Worm (Caenorhabditis elegans) whole organism, L2 larva: ENCODE measurements around the gene F54F2.7.

ENCODE experiments used
- C34F6.9 ChIP-seq: fragments of 150-350 bp; optimal IDR thresholded peaks from 2 replicates; lab custom pipeline; 2014; ENCODE audit warnings: missing biosample characterization, missing genetic modification characterization
- F13H6.1 ChIP-seq: sonication (generic microtip); optimal IDR thresholded peaks from 2 replicates; lab custom pipeline; 2016; ENCODE audit warnings: missing genetic modification characterization, missing compliant biosample characterization
- Y55F3AM.14 ChIP-seq: fragments of 200-800 bp; sonication (Bioruptor generic); optimal IDR thresholded peaks from 2 replicates; lab custom pipeline; 2018; ENCODE audit warnings: mild to moderate bottlenecking, missing genetic modification characterization, missing compliant biosample characterization
- ZK546.5 ChIP-seq: sonication (generic microtip); optimal IDR thresholded peaks from 2 replicates; lab custom pipeline; 2017; ENCODE audit warnings: missing biosample characterization, missing genetic modification characterization
- alr-1 ChIP-seq: fragments of 150-350 bp; optimal IDR thresholded peaks from 2 replicates; lab custom pipeline; 2014; ENCODE audit warnings: missing biosample characterization, missing genetic modification characterization
- ama-1 ChIP-seq: fragments of 150-350 bp; optimal IDR thresholded peaks from 2 replicates; lab custom pipeline; 2018; ENCODE audit warnings: inconsistent platforms
- blmp-1 ChIP-seq: sonication (generic microtip); optimal IDR thresholded peaks from 2 replicates; lab custom pipeline; 2017; ENCODE audit warnings: missing genetic modification characterization, mild to moderate bottlenecking, missing compliant biosample characterization, antibody characterized with exemption, moderate library complexity; ENCODE audit not compliant: insufficient read depth
- ceh-16 ChIP-seq: fragments of 150-350 bp; optimal IDR thresholded peaks from 2 replicates; lab custom pipeline; 2014; ENCODE audit warnings: missing biosample characterization, missing genetic modification characterization
- ceh-82 ChIP-seq: fragments of 150-350 bp; optimal IDR thresholded peaks from 2 replicates; lab custom pipeline; 2014; ENCODE audit warnings: missing biosample characterization, missing genetic modification characterization
- crh-2 ChIP-seq: sonication (generic microtip); optimal IDR thresholded peaks from 2 replicates; lab custom pipeline; 2017; ENCODE audit warnings: missing biosample characterization, missing genetic modification characterization
- dmd-4 ChIP-seq: sonication (generic microtip); optimal IDR thresholded peaks from 2 replicates; lab custom pipeline; 2017; ENCODE audit warnings: missing biosample characterization, missing genetic modification characterization
- egl-27 ChIP-seq: sonication (generic microtip); optimal IDR thresholded peaks from 3 replicates; lab custom pipeline; 2017; ENCODE audit warnings: missing biosample characterization, missing genetic modification reagents, missing genetic modification characterization
- elt-1 ChIP-seq: fragments of 150-350 bp; optimal IDR thresholded peaks from 2 replicates; lab custom pipeline; 2014; ENCODE audit warnings: missing biosample characterization, missing genetic modification characterization
- elt-3 ChIP-seq: sonication (generic microtip); optimal IDR thresholded peaks from 2 replicates; lab custom pipeline; 2017; ENCODE audit warnings: missing biosample characterization, missing genetic modification characterization
- fos-1 ChIP-seq: fragments of 150-350 bp; optimal IDR thresholded peaks from 2 replicates; lab custom pipeline; 2014; ENCODE audit warnings: missing biosample characterization, missing genetic modification characterization
- gmeb-1 ChIP-seq: fragments of 150-350 bp; optimal IDR thresholded peaks from 2 replicates; lab custom pipeline; 2014; ENCODE audit warnings: missing biosample characterization, missing genetic modification characterization
- lin-11 ChIP-seq: fragments of 150-350 bp; sonication (generic microtip); optimal IDR thresholded peaks from 2 replicates; lab custom pipeline; 2014; ENCODE audit warnings: missing biosample characterization, missing genetic modification characterization, inconsistent platforms, mixed read lengths
- lin-13 ChIP-seq: fragments of 150-350 bp; optimal IDR thresholded peaks from 2 replicates; lab custom pipeline; 2014; ENCODE audit warnings: missing biosample characterization, missing genetic modification reagents, missing genetic modification characterization
- lin-39 ChIP-seq: fragments of 150-350 bp; optimal IDR thresholded peaks from 2 replicates; lab custom pipeline; 2014; ENCODE audit warnings: missing biosample characterization, missing genetic modification reagents, missing genetic modification characterization
- lsy-2 ChIP-seq, 2 experiments: fragments of 150-350 bp in 1 of 2; sonication (generic microtip) in 1 of 2; optimal IDR thresholded peaks; 2 replicates each; lab custom pipeline; 2014 to 2017; ENCODE audit warnings: missing biosample characterization in 2 of 2, missing genetic modification characterization in 2 of 2
- mbf-1 ChIP-seq: sonication (generic microtip); optimal IDR thresholded peaks from 2 replicates; lab custom pipeline; 2017; ENCODE audit warnings: missing biosample characterization, missing genetic modification characterization
- mdl-1 ChIP-seq, 2 experiments: fragments of 150-350 bp in 1 of 2; sonication (generic microtip) in 1 of 2; optimal IDR thresholded peaks; 2 replicates each; lab custom pipeline; 2017; ENCODE audit warnings: missing biosample characterization in 2 of 2, missing genetic modification characterization in 2 of 2
- nhr-10 ChIP-seq: sonication (generic microtip); optimal IDR thresholded peaks from 2 replicates; lab custom pipeline; 2017; ENCODE audit warnings: missing biosample characterization, missing genetic modification characterization
- nhr-11 ChIP-seq: fragments of 150-350 bp; optimal IDR thresholded peaks from 2 replicates; lab custom pipeline; 2014; ENCODE audit warnings: missing biosample characterization, missing genetic modification characterization
- nhr-12 ChIP-seq: fragments of 150-350 bp; optimal IDR thresholded peaks from 2 replicates; lab custom pipeline; 2014; ENCODE audit warnings: missing biosample characterization, missing genetic modification characterization
- nhr-129 ChIP-seq: fragments of 150-350 bp; optimal IDR thresholded peaks from 2 replicates; lab custom pipeline; 2014; ENCODE audit warnings: missing biosample characterization, missing genetic modification characterization
- nhr-21 ChIP-seq: fragments of 150-350 bp; optimal IDR thresholded peaks from 2 replicates; lab custom pipeline; 2014; ENCODE audit warnings: missing biosample characterization, missing genetic modification characterization
- nhr-23 ChIP-seq: fragments of 150-350 bp; optimal IDR thresholded peaks from 2 replicates; lab custom pipeline; 2014; ENCODE audit warnings: missing biosample characterization, missing genetic modification reagents, missing genetic modification characterization
- nhr-25 ChIP-seq: fragments of 150-350 bp; sonication (generic microtip); optimal IDR thresholded peaks from 3 replicates; lab custom pipeline; 2014; ENCODE audit warnings: missing biosample characterization, missing genetic modification characterization
- nhr-6 ChIP-seq: fragments of 150-350 bp; optimal IDR thresholded peaks from 2 replicates; lab custom pipeline; 2014; ENCODE audit warnings: missing biosample characterization, missing genetic modification characterization
- peb-1 ChIP-seq: fragments of 150-350 bp; optimal IDR thresholded peaks from 2 replicates; lab custom pipeline; 2014; ENCODE audit warnings: missing biosample characterization, missing genetic modification characterization
- sem-4 ChIP-seq: fragments of 150-350 bp; optimal IDR thresholded peaks from 2 replicates; lab custom pipeline; 2014; ENCODE audit warnings: missing biosample characterization, missing genetic modification reagents, missing genetic modification characterization
- skn-1 ChIP-seq: sonication (generic microtip); optimal IDR thresholded peaks from 2 replicates; lab custom pipeline; 2017; ENCODE audit warnings: missing biosample characterization, missing genetic modification characterization
- sma-3 ChIP-seq: sonication (generic microtip); optimal IDR thresholded peaks from 2 replicates; lab custom pipeline; 2016; ENCODE audit warnings: missing genetic modification reagents, missing genetic modification characterization, missing compliant biosample characterization
- sma-9 ChIP-seq, 2 experiments: fragments of 150-350 bp in 1 of 2; sonication (generic microtip) in 1 of 2; optimal IDR thresholded peaks; 2 replicates each; lab custom pipeline; 2014 to 2016; ENCODE audit warnings: missing genetic modification characterization in 2 of 2, mild to moderate bottlenecking in 1 of 2, missing biosample characterization in 1 of 2, missing compliant biosample characterization in 1 of 2, missing genetic modification reagents in 1 of 2, moderate library complexity in 1 of 2
- snpc-4 ChIP-seq: fragments of 150-350 bp; optimal IDR thresholded peaks from 2 replicates; lab custom pipeline; 2014; ENCODE audit warnings: missing biosample characterization, missing genetic modification characterization
- unc-39 ChIP-seq: fragments of 150-350 bp; optimal IDR thresholded peaks from 2 replicates; lab custom pipeline; 2014; ENCODE audit warnings: missing biosample characterization, missing genetic modification characterization
- unc-55 ChIP-seq: fragments of 150-350 bp; sonication (generic microtip); optimal IDR thresholded peaks from 3 replicates; lab custom pipeline; 2014; ENCODE audit warnings: missing biosample characterization, missing genetic modification reagents, missing genetic modification characterization
- unc-62 ChIP-seq: fragments of 150-350 bp; optimal IDR thresholded peaks from 2 replicates; lab custom pipeline; 2014; ENCODE audit warnings: missing biosample characterization, missing genetic modification reagents, missing genetic modification characterization
- zag-1 ChIP-seq: fragments of 150-350 bp; optimal IDR thresholded peaks from 2 replicates; lab custom pipeline; 2014; ENCODE audit warnings: missing biosample characterization, missing genetic modification characterization
- ztf-1 ChIP-seq: fragments of 200-800 bp; sonication (Bioruptor generic); conservative IDR thresholded peaks from 2 replicates; pipeline ENCODE4 v1.3.6; 2022; ENCODE audit warnings: missing genetic modification characterization, missing compliant biosample characterization
- ztf-4 ChIP-seq: fragments of 150-350 bp; optimal IDR thresholded peaks from 2 replicates; lab custom pipeline; 2014; ENCODE audit warnings: missing biosample characterization, missing genetic modification characterization

The F54F2.7 gene

DNA sequence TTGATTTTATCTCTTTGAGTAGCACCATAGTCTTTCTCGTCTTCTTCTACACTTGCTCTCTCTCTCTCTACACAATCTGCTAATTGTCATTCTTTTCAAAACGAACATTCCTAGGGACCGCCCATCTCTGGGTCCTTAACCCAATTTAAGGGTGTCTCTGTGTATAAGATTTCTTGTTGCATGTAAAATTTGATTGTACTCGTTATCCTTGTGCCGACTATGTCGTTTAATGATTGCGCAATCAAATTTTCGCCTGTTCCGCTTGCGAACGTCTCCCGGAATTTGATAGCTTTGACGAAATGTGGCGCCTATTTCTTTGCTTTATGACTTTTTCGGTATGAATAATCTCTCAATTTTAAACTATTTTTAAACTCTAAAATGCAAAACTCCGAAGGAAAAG, 4.0 kb upstream of the F54F2.7 start:
- TF ChIP-seq sem-4 (tag; lab: Kevin White, UChicago) (peak; percentile 56), ztf-4 (tag; lab: Kevin White, UChicago) (no peak), elt-3 (tag; lab: Kevin White, UChicago) (no peak), ZK546.5 (tag; lab: Kevin White, UChicago) (no peak)
- TF ChIP-seq, all 48 proteins: peak for 1

DNA sequence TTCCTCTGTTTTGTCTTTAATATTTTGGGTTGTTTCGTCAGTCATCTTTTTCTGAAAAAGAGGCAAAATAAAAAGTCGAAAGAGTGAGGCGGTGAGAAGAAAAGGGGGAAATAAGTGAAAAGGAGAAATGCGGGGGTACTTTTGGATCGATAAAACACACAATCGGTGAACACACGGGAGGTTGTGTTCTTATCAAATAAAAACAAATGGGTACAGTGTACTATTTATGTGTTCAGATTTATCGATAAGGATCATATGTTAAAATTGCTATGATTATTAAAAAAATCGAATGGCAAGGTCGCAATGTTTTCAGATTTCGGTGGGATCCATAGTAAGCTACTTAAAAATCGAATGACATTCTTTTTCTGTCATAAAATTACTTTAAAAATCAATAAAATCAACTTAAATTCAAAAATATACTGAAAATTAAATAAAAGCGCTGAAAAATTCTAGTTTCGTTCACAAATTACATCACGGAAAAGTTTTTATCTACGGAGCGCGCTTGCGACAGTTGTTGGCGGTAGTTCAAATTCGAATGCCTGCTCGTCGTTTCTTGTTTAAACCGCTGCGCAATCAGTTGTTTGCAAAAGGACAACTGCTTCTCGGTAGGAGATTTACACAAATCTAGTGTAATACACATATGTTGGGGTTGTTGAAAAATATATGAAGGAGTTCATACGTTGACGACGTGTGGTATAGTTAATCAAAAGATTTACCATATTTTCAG, 2.3 kb upstream of the F54F2.7 start, which contains the start of gene prx-19:
prx-19 (minus strand) TSS at position 51 of the 727 bp plus-strand sequence.
- TF ChIP-seq ceh-82 (tag; lab: Kevin White, UChicago) (no peak), unc-62 (GFP tag; lab: Kevin White, UChicago) (no peak), mdl-1 (tag; optimal IDR thresholded peaks at IDR 0.05; lab: Kevin White, UChicago) (no peak), F13H6.1 (peak; percentile 43), elt-1 (tag; lab: Kevin White, UChicago) (no peak), gmeb-1 (tag; lab: Kevin White, UChicago) (peak; percentile 92), skn-1 (no peak), lsy-2 (tag; optimal IDR thresholded peaks at IDR 0.05; lab: Kevin White, UChicago) (peak in 1 of 2 experiments; percentile 66), sma-9 (GFP tag; optimal IDR thresholded peaks at IDR 0.05; lab: Kevin White, UChicago) (peak; percentile 39), sma-9 (tag; optimal IDR thresholded peaks at IDR 0.05; lab: Kevin White, UChicago) (no peak), nhr-129 (tag; lab: Kevin White, UChicago) (peak; percentile 73), C34F6.9 (tag; lab: Kevin White, UChicago) (peak; percentile 62), lin-13 (GFP tag; lab: Kevin White, UChicago) (peak; percentile 15), lin-11 (tag; lab: Kevin White, UChicago) (no peak), ztf-4 (tag; lab: Kevin White, UChicago) (no peak), crh-2 (peak; percentile 30), nhr-23 (tag; lab: Kevin White, UChicago) (no peak), sma-3 (GFP tag; lab: Kevin White, UChicago) (peak; percentile 19), nhr-25 (peak; percentile 1), unc-55 (GFP tag; lab: Kevin White, UChicago) (peak; percentile 79), ceh-16 (no peak), ama-1 (peak; percentile 7)

DNA sequence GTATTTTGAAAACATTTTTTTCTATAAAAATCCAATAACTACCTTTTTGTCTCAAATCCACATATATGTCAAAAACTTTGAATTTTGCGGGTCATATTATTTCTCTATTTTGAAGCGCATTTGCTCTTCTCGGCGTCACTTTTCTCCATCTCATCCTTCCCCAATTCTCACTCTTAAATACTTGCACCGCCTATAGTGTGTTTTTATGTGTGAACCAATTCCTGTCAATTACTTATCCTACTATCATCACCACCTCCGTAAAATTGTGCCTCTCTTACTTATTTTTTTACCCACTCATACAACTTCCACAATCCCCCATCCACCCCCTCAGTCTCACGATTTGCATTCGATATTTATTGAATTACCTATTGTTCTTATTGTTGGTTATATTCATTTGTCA, 1.3 kb downstream of the F54F2.7 start:
- TF ChIP-seq sma-9 (GFP tag; optimal IDR thresholded peaks at IDR 0.05; lab: Kevin White, UChicago) (no peak), sma-9 (tag; optimal IDR thresholded peaks at IDR 0.05; lab: Kevin White, UChicago) (no peak), unc-39 (tag; lab: Kevin White, UChicago) (no peak), ztf-1 (no peak), dmd-4 (tag; lab: Kevin White, UChicago) (no peak), mbf-1 (tag; lab: Kevin White, UChicago) (no peak), mdl-1 (tag; optimal IDR thresholded peaks at IDR 0.05; lab: Kevin White, UChicago) (no peak), crh-2 (no peak), lin-39 (tag; lab: Kevin White, UChicago) (no peak), zag-1 (tag; lab: Kevin White, UChicago) (no peak)

DNA sequence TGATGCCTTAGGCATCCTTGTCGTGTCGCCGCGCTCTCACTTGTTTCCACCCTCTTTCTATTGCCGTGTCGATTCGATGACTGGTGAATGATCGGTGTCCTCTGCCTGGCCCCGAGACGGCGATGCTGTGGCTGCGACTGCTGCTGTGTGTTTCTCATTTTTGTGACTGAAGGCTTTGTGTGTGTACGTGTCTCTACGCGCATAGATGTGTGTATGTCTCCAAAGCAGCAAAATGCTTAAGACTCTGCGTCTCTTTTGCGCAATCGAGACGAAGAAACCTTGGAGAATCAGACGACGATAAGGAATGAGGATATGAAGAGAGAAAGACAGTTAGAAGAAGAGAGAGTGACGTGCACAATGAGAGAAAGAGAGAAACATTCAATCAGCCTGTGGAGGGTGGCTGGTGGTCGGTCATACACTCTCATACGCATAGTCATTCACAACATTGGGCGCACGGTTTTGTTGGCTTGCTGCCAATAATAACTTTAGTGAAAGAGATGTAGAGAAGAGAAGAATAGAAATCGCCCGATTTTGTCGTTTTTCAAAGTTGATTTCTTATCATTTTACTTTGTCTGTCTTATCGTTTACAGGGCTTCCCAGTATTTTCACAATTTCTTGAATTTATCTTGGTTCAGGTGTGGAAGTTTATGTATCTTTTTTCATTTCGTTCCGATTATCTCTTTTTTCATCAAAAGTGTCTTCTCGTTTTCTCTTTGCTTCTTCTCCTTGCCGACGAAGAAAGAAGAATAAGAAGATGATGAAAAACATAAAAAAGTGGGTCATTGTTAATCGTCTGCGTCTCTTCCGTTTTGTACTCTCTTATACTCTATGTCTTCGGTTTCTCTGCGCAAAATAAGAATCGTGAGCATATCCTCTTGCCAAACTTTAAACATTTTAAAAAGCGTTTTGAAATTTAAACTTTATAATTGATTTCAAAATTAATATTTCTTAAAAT, 5.0 kb downstream of the F54F2.7 start:
- TF ChIP-seq skn-1 = no peak
- no peak for TF ChIP-seq mbf-1 (tag; lab: Kevin White, UChicago)
- no peak for TF ChIP-seq nhr-12
- TF ChIP-seq lsy-2 (tag; optimal IDR thresholded peaks at IDR 0.05; lab: Kevin White, UChicago) = peak; percentile 77 to 95
- TF ChIP-seq Y55F3AM.14 = peak; percentile 92
- peak; percentile 99 for TF ChIP-seq alr-1
- TF ChIP-seq blmp-1 = peak; percentile 57
- TF ChIP-seq egl-27 (tag; lab: Kevin White, UChicago) = peak; percentile 99
- no peak for TF ChIP-seq nhr-10 (tag; lab: Kevin White, UChicago)
- TF ChIP-seq nhr-129 (tag; lab: Kevin White, UChicago) = peak; percentile 99
- TF ChIP-seq lin-13 (GFP tag; lab: Kevin White, UChicago) = peak; percentile 83
- TF ChIP-seq lin-11 (tag; lab: Kevin White, UChicago) = peak; percentile 92
- peak; percentile 92 for TF ChIP-seq lin-39 (tag; lab: Kevin White, UChicago)
- TF ChIP-seq zag-1 (tag; lab: Kevin White, UChicago) = peak; percentile 93
- TF ChIP-seq peb-1 = no peak
- peak; percentile 95 for TF ChIP-seq nhr-21
- no peak for TF ChIP-seq ztf-1
- TF ChIP-seq ZK546.5 (tag; lab: Kevin White, UChicago) = peak; percentile 45
- TF ChIP-seq nhr-11 = no peak
- TF ChIP-seq nhr-6 (tag; lab: Kevin White, UChicago) = peak; percentile 97
- no peak for TF ChIP-seq dmd-4 (tag; lab: Kevin White, UChicago)
- TF ChIP-seq mdl-1 (tag; optimal IDR thresholded peaks at IDR 0.05; lab: Kevin White, UChicago) = peak; percentile 87 to 95
- peak; percentile 85 for TF ChIP-seq snpc-4
- peak; percentile 100 for TF ChIP-seq F13H6.1
- TF ChIP-seq fos-1 (tag; lab: Kevin White, UChicago) = peak; percentile 95
